Fruit fly (Drosophila melanogaster) whole organism, embryonic: ENCODE measurements around the gene Ptp36E.

ENCODE experiments used
- Asciz ChIP-seq: fragments of 200-800 bp; sonication (Bioruptor generic); optimal IDR thresholded peaks from 2 replicates; lab custom pipeline; 2017; ENCODE audit warnings: missing biosample characterization, mild to moderate bottlenecking, missing genetic modification characterization, missing genetic modification reagents
- CG10274 ChIP-seq: fragments of 200-800 bp; sonication (Bioruptor generic); optimal IDR thresholded peaks from 3 replicates; lab custom pipeline; 2017; ENCODE audit warnings: missing biosample characterization, mild to moderate bottlenecking, missing genetic modification characterization
- CG10431 ChIP-seq: fragments of 200-800 bp; sonication (Bioruptor generic); optimal IDR thresholded peaks from 3 replicates; lab custom pipeline; 2018; ENCODE audit warnings: missing biosample characterization, mild to moderate bottlenecking, missing genetic modification characterization
- CG11456 ChIP-seq: fragments of 200-800 bp; sonication (Bioruptor generic); IDR thresholded peaks from 3 replicates; pipeline ENCODE4 v1.3.6; 2022; ENCODE audit warnings: missing biosample characterization, missing genetic modification characterization
- CG1233 ChIP-seq: fragments of 200-800 bp; sonication (Bioruptor generic); optimal IDR thresholded peaks from 4 replicates; lab custom pipeline; 2018; ENCODE audit warnings: missing biosample characterization, mild to moderate bottlenecking, missing genetic modification characterization
- CG14441 ChIP-seq: fragments of 200-800 bp; sonication (Bioruptor generic); IDR thresholded peaks from 2 replicates; pipeline ENCODE4 v1.3.6; 2022; ENCODE audit warnings: missing biosample characterization, missing genetic modification characterization
- CG15011 ChIP-seq: fragments of 200-800 bp; sonication (Bioruptor generic); optimal IDR thresholded peaks from 3 replicates; lab custom pipeline; 2018; ENCODE audit warnings: missing biosample characterization, mild to moderate bottlenecking, missing genetic modification characterization
- CG15696 ChIP-seq: fragments of 200-800 bp; sonication (Bioruptor generic); optimal IDR thresholded peaks from 2 replicates; lab custom pipeline; 2019; ENCODE audit warnings: missing biosample characterization, mild to moderate bottlenecking, missing genetic modification characterization, moderate library complexity
- CG2712 ChIP-seq: fragments of 200-800 bp; optimal IDR thresholded peaks from 3 replicates; lab custom pipeline; 2019; ENCODE audit warnings: missing biosample characterization, mild to moderate bottlenecking, missing genetic modification characterization, moderate library complexity
- CG2875 ChIP-seq: fragments of 200-800 bp; sonication (Bioruptor generic); optimal IDR thresholded peaks from 2 replicates; lab custom pipeline; 2017; ENCODE audit warnings: missing biosample characterization, mild to moderate bottlenecking, missing genetic modification characterization, missing genetic modification reagents
- CG30020 ChIP-seq: fragments of 200-800 bp; optimal IDR thresholded peaks from 2 replicates; lab custom pipeline; 2019; ENCODE audit warnings: missing biosample characterization, mild to moderate bottlenecking, missing genetic modification characterization, moderate library complexity
- CG3281 ChIP-seq: fragments of 200-800 bp; sonication (Bioruptor generic); optimal IDR thresholded peaks from 3 replicates; lab custom pipeline; 2017; ENCODE audit warnings: missing biosample characterization, mild to moderate bottlenecking, missing genetic modification characterization
- CG6654 ChIP-seq: fragments of 200-800 bp; sonication (Bioruptor generic); optimal IDR thresholded peaks from 2 replicates; lab custom pipeline; 2017; ENCODE audit warnings: missing biosample characterization, mild to moderate bottlenecking, missing genetic modification characterization
- CG8478 ChIP-seq: fragments of >200 bp; optimal IDR thresholded peaks from 2 replicates; lab custom pipeline; 2018
- CoRest ChIP-seq: fragments of 200-800 bp; sonication (Bioruptor generic); optimal IDR thresholded peaks from 3 replicates; lab custom pipeline; 2018; ENCODE audit warnings: missing biosample characterization, mild to moderate bottlenecking, missing genetic modification characterization, moderate library complexity
- Dbx ChIP-seq: fragments of 200-800 bp; sonication (Bioruptor generic); IDR thresholded peaks from 3 replicates; pipeline ENCODE4 v1.3.6; 2022; ENCODE audit warnings: missing biosample characterization, missing genetic modification characterization
- Hand ChIP-seq: fragments of 200-800 bp; sonication (Bioruptor generic); optimal IDR thresholded peaks from 2 replicates; lab custom pipeline; 2017; ENCODE audit warnings: mild to moderate bottlenecking, missing biosample characterization, missing genetic modification reagents, missing genetic modification characterization
- Hr51 ChIP-seq, 2 experiments: fragments of 200-800 bp; sonication (Bioruptor generic); optimal IDR thresholded peaks; 2 replicates in 1 of 2; 3 replicates in 1 of 2; lab custom pipeline; 2016 to 2018; ENCODE audit warnings: missing biosample characterization in 2 of 2, missing genetic modification characterization in 2 of 2, mild to moderate bottlenecking in 1 of 2, moderate library complexity in 1 of 2
- Hr78 ChIP-seq, 2 experiments: fragments of 200-800 bp in 1 of 2; fragments of >200 bp in 1 of 2; sonication (Bioruptor generic) in 1 of 2; optimal IDR thresholded peaks; 2 replicates each; lab custom pipeline; 2017 to 2019; ENCODE audit warnings: missing biosample characterization in 2 of 2, missing genetic modification characterization in 2 of 2, mild to moderate bottlenecking in 1 of 2, moderate library complexity in 1 of 2
- Meics ChIP-seq: fragments of 200-800 bp; sonication (Bioruptor generic); optimal IDR thresholded peaks from 2 replicates; lab custom pipeline; 2017; ENCODE audit warnings: missing biosample characterization, mild to moderate bottlenecking, missing genetic modification characterization
- NFAT ChIP-seq: fragments of 200-800 bp; sonication (Bioruptor generic); IDR thresholded peaks from 2 replicates; pipeline ENCODE4 v1.3.6; 2022; ENCODE audit warnings: missing biosample characterization, missing genetic modification characterization
- Six4 ChIP-seq: fragments of 200-800 bp; sonication (Bioruptor generic); optimal IDR thresholded peaks from 2 replicates; lab custom pipeline; 2016; ENCODE audit warnings: missing biosample characterization, missing genetic modification characterization
- Sox100B ChIP-seq: fragments of 200-800 bp; sonication (Bioruptor generic); optimal IDR thresholded peaks from 3 replicates; lab custom pipeline; 2018; ENCODE audit warnings: missing biosample characterization, mild to moderate bottlenecking, missing genetic modification characterization
- Stat92E ChIP-seq, 3 experiments: fragments of >200 bp in 2 of 3; fragments of 200-800 bp in 1 of 3; sonication (Bioruptor generic) in 1 of 3; optimal IDR thresholded peaks; 2 replicates each; lab custom pipeline; 2017 to 2019; ENCODE audit warnings: missing biosample characterization in 3 of 3, missing genetic modification characterization in 3 of 3, mild to moderate bottlenecking in 1 of 3, moderate library complexity in 1 of 3
- Vsx1 ChIP-seq: fragments of 200-800 bp; sonication (Bioruptor generic); optimal IDR thresholded peaks from 2 replicates; lab custom pipeline; 2017; ENCODE audit warnings: missing biosample characterization, mild to moderate bottlenecking, missing genetic modification characterization, missing genetic modification reagents
- Xbp1 ChIP-seq: fragments of 200-800 bp; sonication (Bioruptor generic); optimal IDR thresholded peaks from 3 replicates; lab custom pipeline; 2016; ENCODE audit warnings: missing biosample characterization, mild to moderate bottlenecking, missing genetic modification characterization
- chn ChIP-seq: fragments of 200-800 bp; sonication (Bioruptor generic); optimal IDR thresholded peaks from 2 replicates; lab custom pipeline; 2016; ENCODE audit warnings: missing biosample characterization, missing genetic modification characterization
- emc ChIP-seq: fragments of 200-800 bp; sonication (Bioruptor generic); optimal IDR thresholded peaks from 2 replicates; lab custom pipeline; 2016; ENCODE audit warnings: missing biosample characterization, missing genetic modification characterization
- esg ChIP-seq: fragments of 200-800 bp; sonication (Bioruptor generic); conservative IDR thresholded peaks from 2 replicates; pipeline ENCODE4 v1.3.6; 2022; ENCODE audit warnings: missing biosample characterization, missing genetic modification characterization
- eve ChIP-seq, 2 experiments: fragments of >200 bp; optimal IDR thresholded peaks; 2 replicates each; lab custom pipeline; 2017; ENCODE audit warnings: missing biosample characterization in 2 of 2, missing genetic modification characterization in 2 of 2
- fd96Cb ChIP-seq: fragments of 200-800 bp; sonication (Bioruptor generic); optimal IDR thresholded peaks from 2 replicates; lab custom pipeline; 2018; ENCODE audit warnings: missing biosample characterization, mild to moderate bottlenecking, missing genetic modification characterization, moderate library complexity
- gem ChIP-seq: fragments of 200-800 bp; sonication (Bioruptor generic); optimal IDR thresholded peaks from 2 replicates; lab custom pipeline; 2019; ENCODE audit warnings: missing biosample characterization, mild to moderate bottlenecking, missing genetic modification characterization, moderate library complexity
- gsb ChIP-seq: fragments of 200-800 bp; sonication (Bioruptor generic); IDR thresholded peaks from 2 replicates; pipeline ENCODE4 v1.3.6; 2022; ENCODE audit warnings: missing biosample characterization, missing genetic modification characterization
- lab ChIP-seq: fragments of 200-800 bp; sonication (Bioruptor generic); optimal IDR thresholded peaks from 3 replicates; lab custom pipeline; 2017; ENCODE audit warnings: missing biosample characterization, missing genetic modification characterization, mild to moderate bottlenecking, moderate library complexity, missing genetic modification reagents
- org-1 ChIP-seq: fragments of 200-800 bp; sonication (Bioruptor generic); optimal IDR thresholded peaks from 2 replicates; lab custom pipeline; 2017; ENCODE audit warnings: missing biosample characterization, missing genetic modification characterization
- pb ChIP-seq: fragments of 200-800 bp; sonication (Bioruptor generic); optimal IDR thresholded peaks from 3 replicates; lab custom pipeline; 2016; ENCODE audit warnings: missing biosample characterization, missing genetic modification characterization
- pnt ChIP-seq: fragments of 200-800 bp; sonication (Bioruptor generic); optimal IDR thresholded peaks from 3 replicates; lab custom pipeline; 2016; ENCODE audit warnings: missing biosample characterization, missing genetic modification characterization
- ranshi ChIP-seq: fragments of 200-800 bp; sonication (Bioruptor generic); IDR thresholded peaks from 2 replicates; pipeline ENCODE4 v1.3.6; 2022; ENCODE audit warnings: missing biosample characterization, missing genetic modification characterization
- schlank ChIP-seq: fragments of 200-800 bp; sonication (Bioruptor generic); optimal IDR thresholded peaks from 2 replicates; lab custom pipeline; 2018; ENCODE audit warnings: missing biosample characterization, mild to moderate bottlenecking, missing genetic modification characterization
- toy ChIP-seq: fragments of 200-800 bp; sonication (Bioruptor generic); IDR thresholded peaks from 2 replicates; pipeline ENCODE4 v1.3.6; 2022; ENCODE audit warnings: missing biosample characterization, missing genetic modification characterization
- zf30C ChIP-seq: fragments of 200-800 bp; sonication (Bioruptor generic); optimal IDR thresholded peaks from 3 replicates; lab custom pipeline; 2018; ENCODE audit warnings: missing biosample characterization, mild to moderate bottlenecking, missing genetic modification characterization

Ptp36E gene

DNA sequence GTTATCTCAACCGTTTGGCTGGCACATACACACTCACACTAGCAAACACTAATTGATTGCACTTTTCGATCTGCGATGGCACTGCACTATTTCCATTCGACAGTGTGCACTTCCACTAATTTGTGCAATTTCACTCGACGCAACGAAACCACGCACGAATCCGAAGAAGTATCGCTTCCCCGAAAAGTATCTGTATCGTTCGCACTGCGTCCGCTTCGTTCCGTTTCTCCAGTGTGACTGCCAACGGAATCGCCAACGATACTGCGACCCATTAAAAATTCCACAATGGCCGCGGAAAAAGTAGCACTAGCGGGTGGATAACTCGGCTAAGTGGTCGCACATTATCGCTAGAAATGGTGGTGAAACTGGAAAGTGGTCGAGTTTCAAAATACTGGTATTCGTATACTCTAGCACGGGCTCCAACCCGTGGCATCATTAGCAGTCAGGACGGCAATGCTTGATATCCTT is 32.6 kb downstream of the Ptp36E start, which contains the start of gene Socs36E (continued):
- TF ChIP-seq pnt (GFP tag; lab: Kevin White, UChicago), result peak; percentile 4
- TF ChIP-seq CoRest, result peak; percentile 44
- TF ChIP-seq fd96Cb (tag; lab: Kevin White, UChicago), result no peak
- TF ChIP-seq CG30020 (tag; lab: Kevin White, UChicago), result no peak
- TF ChIP-seq Six4 (GFP tag; lab: Kevin White, UChicago), result no peak
- TF ChIP-seq CG2875 (GFP tag; lab: Kevin White, UChicago), result no peak
- no peak for TF ChIP-seq gsb (GFP tag; lab: Robert Waterston, UW)
- peak in 1 of 2 experiments; percentile 36 for TF ChIP-seq Hr51 (GFP tag; optimal IDR thresholded peaks at IDR 0.05; lab: Kevin White, UChicago)

DNA sequence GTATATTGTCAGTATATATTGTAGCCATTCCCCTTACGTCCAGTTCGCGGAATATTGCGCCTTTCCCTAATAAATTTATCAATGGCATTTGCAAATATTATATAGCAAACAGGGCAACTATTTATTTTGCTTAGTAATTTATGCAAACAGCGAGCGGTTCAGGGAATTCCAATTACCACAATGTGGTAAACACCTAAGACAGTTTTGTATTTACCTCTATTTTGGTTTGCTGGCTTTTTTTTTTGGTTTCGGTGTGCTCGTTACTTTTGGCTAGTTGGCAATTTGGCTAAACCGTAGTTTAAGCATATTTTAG is 33.0 kb downstream of the Ptp36E start:
- no peak for TF ChIP-seq CG8478
- TF ChIP-seq CG3281 (GFP tag; lab: Kevin White, UChicago), result peak; percentile 35
- TF ChIP-seq Hr78 (GFP tag; optimal IDR thresholded peaks at IDR 0.05; lab: Kevin White, UChicago), result no peak
- TF ChIP-seq CG1233 (GFP tag; lab: Kevin White, UChicago), result peak; percentile 5
- TF ChIP-seq NFAT (GFP tag; lab: Robert Waterston, UW), result 0 out of 2 replicates have a peak, but pooled peaks have one; percentile 11
- TF ChIP-seq CG14441 (GFP tag; lab: Robert Waterston, UW), result no peak
- TF ChIP-seq Xbp1 (GFP tag; lab: Kevin White, UChicago), result no peak
- TF ChIP-seq CG6654 (GFP tag; lab: Kevin White, UChicago), result no peak
- TF ChIP-seq zf30C, result no peak
- peak; percentile 4; the same call in 1 of the 3 replicates for TF ChIP-seq CG11456 (GFP tag; lab: Robert Waterston, UW)
- TF ChIP-seq org-1 (GFP tag; lab: Kevin White, UChicago), result no peak
- TF ChIP-seq Asciz (GFP tag; lab: Kevin White, UChicago), result peak; percentile 24
- no peak for TF ChIP-seq toy (GFP tag; lab: Robert Waterston, UW)
- TF ChIP-seq Stat92E (GFP tag; optimal IDR thresholded peaks at IDR 0.05; lab: Kevin White, UChicago), result no peak
- no peak for TF ChIP-seq pb (GFP tag; lab: Kevin White, UChicago)
- no peak for TF ChIP-seq emc
- no peak for TF ChIP-seq CG10431 (GFP tag; lab: Kevin White, UChicago)
- TF ChIP-seq Dbx (GFP tag; lab: Robert Waterston, UW), result peak; percentile 33; the same call in 2 of the 3 replicates
- TF ChIP-seq CG10274 (GFP tag; lab: Kevin White, UChicago), result no peak
- peak; percentile 13 for TF ChIP-seq schlank (tag; lab: Kevin White, UChicago)
- TF ChIP-seq Sox100B (GFP tag; lab: Kevin White, UChicago), result peak; percentile 48
- no peak for TF ChIP-seq CG15696 (tag; lab: Kevin White, UChicago)
- TF ChIP-seq CG15011 (GFP tag; lab: Kevin White, UChicago), result peak; percentile 26
- TF ChIP-seq CG2712 (tag; lab: Kevin White, UChicago), result no peak
- no peak for TF ChIP-seq ranshi (GFP tag; lab: Robert Waterston, UW)
- peak; percentile 26 for TF ChIP-seq Meics
- peak; percentile 20 for TF ChIP-seq gem (tag; lab: Kevin White, UChicago)
- no peak for TF ChIP-seq chn (GFP tag; lab: Kevin White, UChicago)
- TF ChIP-seq lab (GFP tag; lab: Kevin White, UChicago), result no peak
- peak; percentile 28 for TF ChIP-seq Vsx1 (GFP tag; lab: Kevin White, UChicago)
- TF ChIP-seq eve (GFP tag; optimal IDR thresholded peaks at IDR 0.05; lab: Kevin White, UChicago), result peak in 1 of 2 experiments; percentile 80
- peak; percentile 39 for TF ChIP-seq Hand (GFP tag; lab: Kevin White, UChicago)
- TF ChIP-seq esg (GFP tag; lab: Robert Waterston, UW), result no peak
